Fruit fly (Drosophila melanogaster) whole organism, prepupa: Measurements from ENCODE around the gene plx.

ENCODE experiments used
- CG10631 ChIP-seq: fragments of 200-800 bp; sonication (Bioruptor generic); optimal IDR thresholded peaks from 2 replicates; lab custom pipeline; 2016; ENCODE audit warnings: missing biosample characterization, missing genetic modification characterization
- CG10669 ChIP-seq: fragments of 200-800 bp; sonication (Bioruptor generic); optimal IDR thresholded peaks from 3 replicates; lab custom pipeline; 2018; ENCODE audit warnings: missing biosample characterization, mild to moderate bottlenecking, missing genetic modification characterization, moderate library complexity
- CG11902 ChIP-seq: fragments of 200-800 bp; sonication (Bioruptor generic); optimal IDR thresholded peaks from 3 replicates; lab custom pipeline; 2016; ENCODE audit warnings: missing biosample characterization, missing genetic modification characterization
- CG1621 ChIP-seq: fragments of 200-800 bp; sonication (Bioruptor generic); optimal IDR thresholded peaks from 3 replicates; lab custom pipeline; 2018; ENCODE audit warnings: missing biosample characterization, mild to moderate bottlenecking, missing genetic modification characterization
- CG16779 ChIP-seq: fragments of 200-800 bp; sonication (Bioruptor generic); optimal IDR thresholded peaks from 3 replicates; lab custom pipeline; 2017; ENCODE audit warnings: missing biosample characterization, mild to moderate bottlenecking, missing genetic modification characterization
- CG3032 ChIP-seq: fragments of 200-800 bp; optimal IDR thresholded peaks from 2 replicates; lab custom pipeline; 2019; ENCODE audit warnings: missing biosample characterization, mild to moderate bottlenecking, missing genetic modification characterization, moderate library complexity
- CG31627 ChIP-seq: fragments of 200-800 bp; sonication (Bioruptor generic); optimal IDR thresholded peaks from 3 replicates; lab custom pipeline; 2016; ENCODE audit warnings: missing biosample characterization, missing genetic modification characterization
- CG32006 ChIP-seq: fragments of 200-800 bp; sonication (Bioruptor generic); optimal IDR thresholded peaks from 3 replicates; lab custom pipeline; 2017; ENCODE audit warnings: missing biosample characterization, mild to moderate bottlenecking, missing genetic modification characterization
- CG34406 ChIP-seq: fragments of 200-800 bp; sonication (Bioruptor generic); optimal IDR thresholded peaks from 3 replicates; lab custom pipeline; 2016; ENCODE audit warnings: missing biosample characterization, missing genetic modification characterization
- CG3919 ChIP-seq: fragments of 200-800 bp; sonication (Bioruptor generic); optimal IDR thresholded peaks from 3 replicates; lab custom pipeline; 2016; ENCODE audit warnings: missing biosample characterization, missing genetic modification characterization
- CG6163 ChIP-seq: fragments of 200-800 bp; sonication (Bioruptor generic); IDR thresholded peaks from 3 replicates; pipeline ENCODE4 v1.3.6; 2022; ENCODE audit warnings: missing biosample characterization, missing genetic modification characterization
- CG6276 ChIP-seq: fragments of 200-800 bp; sonication (Bioruptor generic); optimal IDR thresholded peaks from 2 replicates; lab custom pipeline; 2017; ENCODE audit warnings: missing biosample characterization, mild to moderate bottlenecking, missing genetic modification characterization
- CG6792 ChIP-seq: fragments of 200-800 bp; sonication (Bioruptor generic); optimal IDR thresholded peaks from 3 replicates; lab custom pipeline; 2016; ENCODE audit warnings: missing biosample characterization, missing genetic modification characterization
- CG6808 ChIP-seq: fragments of 200-800 bp; sonication (Bioruptor generic); optimal IDR thresholded peaks from 3 replicates; lab custom pipeline; 2017; ENCODE audit warnings: missing biosample characterization, missing genetic modification characterization, mild to moderate bottlenecking, moderate library complexity, missing genetic modification reagents
- CG7368 ChIP-seq: fragments of 200-800 bp; sonication (Bioruptor generic); optimal IDR thresholded peaks from 3 replicates; lab custom pipeline; 2016; ENCODE audit warnings: missing biosample characterization, missing genetic modification characterization
- CG8119 ChIP-seq: fragments of 200-800 bp; sonication (Bioruptor generic); IDR thresholded peaks from 3 replicates; pipeline ENCODE4 v1.3.6; 2022; ENCODE audit warnings: missing biosample characterization, missing genetic modification characterization
- CG8319 ChIP-seq: fragments of 200-800 bp; sonication (Bioruptor generic); optimal IDR thresholded peaks from 3 replicates; lab custom pipeline; 2016; ENCODE audit warnings: missing biosample characterization, missing genetic modification characterization
- CG9139 ChIP-seq: fragments of 200-800 bp; sonication (Bioruptor generic); optimal IDR thresholded peaks from 3 replicates; lab custom pipeline; 2017; ENCODE audit warnings: missing biosample characterization, mild to moderate bottlenecking, missing genetic modification characterization
- Ets96B ChIP-seq: fragments of 200-800 bp; optimal IDR thresholded peaks from 2 replicates; lab custom pipeline; 2019; ENCODE audit warnings: missing biosample characterization, mild to moderate bottlenecking, missing genetic modification characterization, moderate library complexity
- Gug ChIP-seq: fragments of 200-800 bp; sonication (Bioruptor generic); IDR thresholded peaks from 2 replicates; pipeline ENCODE4 v1.3.6; 2022; ENCODE audit warnings: missing biosample characterization, missing genetic modification characterization
- Hr38 ChIP-seq: sonication (Bioruptor generic); optimal IDR thresholded peaks from 2 replicates; lab custom pipeline; 2016; ENCODE audit warnings: missing biosample characterization, missing genetic modification characterization
- Hr39 ChIP-seq: fragments of 200-800 bp; sonication (Bioruptor generic); optimal IDR thresholded peaks from 2 replicates; lab custom pipeline; 2016; ENCODE audit warnings: missing biosample characterization, missing genetic modification characterization
- Lpt ChIP-seq: fragments of 200-800 bp; sonication (Bioruptor generic); optimal IDR thresholded peaks from 3 replicates; lab custom pipeline; 2016; ENCODE audit warnings: missing biosample characterization, missing genetic modification characterization
- Met ChIP-seq: fragments of 200-800 bp; sonication (Bioruptor generic); optimal IDR thresholded peaks from 3 replicates; lab custom pipeline; 2016; ENCODE audit warnings: missing biosample characterization, missing genetic modification characterization
- OdsH ChIP-seq: fragments of 200-800 bp; sonication (Bioruptor generic); optimal IDR thresholded peaks from 3 replicates; lab custom pipeline; 2016; ENCODE audit warnings: missing biosample characterization, missing genetic modification characterization
- Sox102F ChIP-seq: fragments of 200-800 bp; sonication (Bioruptor generic); optimal IDR thresholded peaks from 2 replicates; lab custom pipeline; 2016; ENCODE audit warnings: missing biosample characterization, mild to moderate bottlenecking, missing genetic modification characterization
- Sox14 ChIP-seq: fragments of 200-800 bp; sonication (Bioruptor generic); optimal IDR thresholded peaks from 3 replicates; lab custom pipeline; 2016; ENCODE audit warnings: missing biosample characterization, missing genetic modification characterization
- Sox15 ChIP-seq: fragments of 200-800 bp; sonication (Bioruptor generic); optimal IDR thresholded peaks from 3 replicates; lab custom pipeline; 2016; ENCODE audit warnings: missing biosample characterization, missing genetic modification characterization
- achi ChIP-seq: fragments of 200-800 bp; sonication (Bioruptor generic); optimal IDR thresholded peaks from 3 replicates; lab custom pipeline; 2016; ENCODE audit warnings: missing biosample characterization, missing genetic modification characterization
- acj6 ChIP-seq: fragments of 200-800 bp; sonication (Bioruptor generic); optimal IDR thresholded peaks from 3 replicates; lab custom pipeline; 2016; ENCODE audit warnings: missing biosample characterization, missing genetic modification characterization
- cyc ChIP-seq: fragments of 200-800 bp; sonication (Bioruptor generic); optimal IDR thresholded peaks from 3 replicates; lab custom pipeline; 2016; ENCODE audit warnings: missing biosample characterization, missing genetic modification characterization
- dac ChIP-seq: fragments of 200-800 bp; sonication (Bioruptor generic); optimal IDR thresholded peaks from 2 replicates; lab custom pipeline; 2017; ENCODE audit warnings: missing biosample characterization, mild to moderate bottlenecking, missing genetic modification characterization
- eg ChIP-seq: fragments of 200-800 bp; sonication (Bioruptor generic); IDR thresholded peaks from 3 replicates; pipeline ENCODE4 v1.3.6; 2022; ENCODE audit warnings: missing biosample characterization, missing genetic modification characterization
- esn ChIP-seq: fragments of 200-800 bp; sonication (Bioruptor generic); optimal IDR thresholded peaks from 2 replicates; lab custom pipeline; 2016; ENCODE audit warnings: missing biosample characterization, mild to moderate bottlenecking, missing genetic modification characterization, moderate library complexity
- fd85E ChIP-seq: fragments of 200-800 bp; sonication (Bioruptor generic); optimal IDR thresholded peaks from 3 replicates; lab custom pipeline; 2016; ENCODE audit warnings: missing biosample characterization, missing genetic modification characterization
- fkh ChIP-seq: fragments of 200-800 bp; sonication (Bioruptor generic); optimal IDR thresholded peaks from 3 replicates; lab custom pipeline; 2017; ENCODE audit warnings: missing biosample characterization, mild to moderate bottlenecking, missing genetic modification characterization, moderate library complexity
- lz ChIP-seq: fragments of 200-800 bp; sonication (Bioruptor generic); optimal IDR thresholded peaks from 3 replicates; lab custom pipeline; 2016; ENCODE audit warnings: missing biosample characterization, missing genetic modification characterization
- pdm3 ChIP-seq: fragments of 200-800 bp; sonication (Bioruptor generic); optimal IDR thresholded peaks from 3 replicates; lab custom pipeline; 2016; ENCODE audit warnings: missing biosample characterization, missing genetic modification characterization
- salr ChIP-seq, 2 experiments: fragments of 200-800 bp; sonication (Bioruptor generic); optimal IDR thresholded peaks; 3 replicates each; lab custom pipeline; 2016 to 2018; ENCODE audit warnings: missing biosample characterization in 2 of 2, missing genetic modification characterization in 2 of 2, mild to moderate bottlenecking in 1 of 2
- spab ChIP-seq: fragments of 200-800 bp; sonication (Bioruptor generic); optimal IDR thresholded peaks from 2 replicates; lab custom pipeline; 2017; ENCODE audit warnings: missing biosample characterization, mild to moderate bottlenecking, missing genetic modification characterization, missing genetic modification reagents
- ss ChIP-seq, 2 experiments: fragments of 200-800 bp; sonication (Bioruptor generic); optimal IDR thresholded peaks; 2 replicates in 1 of 2; 3 replicates in 1 of 2; lab custom pipeline; 2017 to 2018; ENCODE audit warnings: mild to moderate bottlenecking in 2 of 2, missing biosample characterization in 2 of 2, missing genetic modification characterization in 2 of 2, moderate library complexity in 1 of 2
- svp ChIP-seq: fragments of 200-800 bp; sonication (Bioruptor generic); peaks from one replicate; lab custom pipeline; 2016; ENCODE audit warnings: missing biosample characterization, missing genetic modification characterization
- topi ChIP-seq: fragments of 200-800 bp; sonication (Bioruptor generic); optimal IDR thresholded peaks from 3 replicates; lab custom pipeline; 2016; ENCODE audit warnings: missing biosample characterization, missing genetic modification characterization
- vri ChIP-seq: fragments of 200-800 bp; sonication (Bioruptor generic); optimal IDR thresholded peaks from 3 replicates; lab custom pipeline; 2016; ENCODE audit warnings: missing biosample characterization, mild to moderate bottlenecking, missing genetic modification characterization

Gene plx

DNA sequence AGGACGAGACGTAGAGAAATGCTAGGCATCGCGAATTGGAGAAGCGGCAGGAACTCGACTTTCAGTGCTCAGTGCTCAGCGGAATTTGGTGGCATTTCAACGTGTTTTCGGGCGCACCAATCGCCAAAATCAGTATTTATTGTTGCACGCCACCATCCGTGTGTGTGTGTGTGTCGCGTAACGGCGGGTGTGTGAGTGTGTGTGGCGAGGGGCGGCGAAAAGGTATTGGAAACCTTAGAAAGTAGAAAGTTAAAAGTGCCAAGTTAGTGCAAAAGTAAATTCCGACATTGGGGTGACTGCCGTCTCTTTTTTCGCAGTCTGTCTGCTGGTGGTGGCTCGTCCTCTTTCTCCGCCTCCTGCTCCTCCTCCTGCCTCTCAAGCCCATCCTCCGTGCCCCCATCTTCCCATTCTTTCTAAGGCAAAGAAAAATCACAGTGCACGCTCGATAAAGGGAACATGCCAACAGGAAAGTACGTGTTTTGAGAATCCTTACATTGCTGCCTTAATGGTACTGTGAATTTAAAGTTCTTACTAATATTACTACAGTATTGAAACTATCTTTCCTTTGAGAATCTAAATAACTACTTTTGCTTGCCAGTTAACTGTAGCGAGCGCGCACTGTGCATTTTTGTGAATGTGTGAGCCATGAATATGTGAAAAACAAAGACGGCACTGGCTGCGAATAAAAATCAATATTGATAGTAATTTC is 548 bp downstream of the plx start (continued):
- peak; percentile 52 for TF ChIP-seq Ets96B (tag; lab: Kevin White, UChicago)
- TF ChIP-seq CG16779: no peak
- TF ChIP-seq eg (GFP tag; lab: Robert Waterston, UW): 0 out of 3 replicates have a peak, but pooled peaks have one; percentile 47
- no peak for TF ChIP-seq fd85E (GFP tag; lab: Kevin White, UChicago)
- no peak for TF ChIP-seq CG1621
- TF ChIP-seq CG32006: peak; percentile 55
- TF ChIP-seq CG8319 (GFP tag; lab: Kevin White, UChicago): no peak
- peak; percentile 54 for TF ChIP-seq Sox14 (GFP tag; lab: Kevin White, UChicago)
- peak; percentile 53 for TF ChIP-seq CG31627 (GFP tag; lab: Kevin White, UChicago)
- no peak for TF ChIP-seq CG7368 (GFP tag; lab: Kevin White, UChicago)
- peak; percentile 79 for TF ChIP-seq svp (GFP tag; lab: Kevin White, UChicago)
- no peak for TF ChIP-seq CG11902 (GFP tag; lab: Kevin White, UChicago)
- no peak for TF ChIP-seq Hr38 (GFP tag; lab: Kevin White, UChicago)
- TF ChIP-seq achi (GFP tag; lab: Kevin White, UChicago): peak; percentile 18
- TF ChIP-seq ss (GFP tag; optimal IDR thresholded peaks at IDR 0.05; lab: Kevin White, UChicago): peak; percentile 18 to 29
- peak; percentile 50 for TF ChIP-seq Hr39 (GFP tag; lab: Kevin White, UChicago)
- TF ChIP-seq spab (GFP tag; lab: Kevin White, UChicago): peak; percentile 16
- peak; percentile 36 for TF ChIP-seq CG3919 (GFP tag; lab: Kevin White, UChicago)
- peak; percentile 8 for TF ChIP-seq acj6 (GFP tag; lab: Kevin White, UChicago)
- TF ChIP-seq CG6276: peak; percentile 25
- no peak for TF ChIP-seq dac
- 0 out of 3 replicates have a peak, but pooled peaks have one; percentile 35 for TF ChIP-seq CG8119 (GFP tag; lab: Robert Waterston, UW)
- TF ChIP-seq CG10631: peak; percentile 39
- peak; percentile 40 for TF ChIP-seq CG3032 (tag; lab: Kevin White, UChicago)
- TF ChIP-seq Sox15 (GFP tag; lab: Kevin White, UChicago): no peak
- TF ChIP-seq fkh: no peak
- TF ChIP-seq Met (GFP tag; lab: Kevin White, UChicago): peak; percentile 52
- no peak; the same call in 2 of the 3 replicates for TF ChIP-seq CG6163
- peak; percentile 50 for TF ChIP-seq cyc (GFP tag; lab: Kevin White, UChicago)
- TF ChIP-seq topi (GFP tag; lab: Kevin White, UChicago): peak; percentile 52
- TF ChIP-seq CG10669 (GFP tag; lab: Kevin White, UChicago): peak; percentile 34
- peak; percentile 25 for TF ChIP-seq CG34406
- no peak for TF ChIP-seq Lpt
- TF ChIP-seq pdm3: peak; percentile 51
- peak; percentile 46 for TF ChIP-seq CG6808 (GFP tag; lab: Kevin White, UChicago)
- TF ChIP-seq lz (GFP tag; lab: Kevin White, UChicago): peak; percentile 58
- TF ChIP-seq Gug: peak; percentile 31; the same call in 1 of the 2 replicates
- peak; percentile 30 for TF ChIP-seq OdsH
- peak; percentile 44 for TF ChIP-seq CG6792
- TF ChIP-seq Sox102F: peak; percentile 42

dm6 chr3R:5689626-5690025 is 4.0 kb downstream of the plx start:
- no peak for TF ChIP-seq CG9139 (GFP tag; lab: Kevin White, UChicago)
- TF ChIP-seq vri: no peak
- no peak for TF ChIP-seq salr (GFP tag; optimal IDR thresholded peaks at IDR 0.05; lab: Kevin White, UChicago)
- TF ChIP-seq dac: no peak
- no peak for TF ChIP-seq CG31627 (GFP tag; lab: Kevin White, UChicago)
- no peak for TF ChIP-seq CG8119 (GFP tag; lab: Robert Waterston, UW)
- TF ChIP-seq esn (GFP tag; lab: Kevin White, UChicago): no peak
- TF ChIP-seq Ets96B (tag; lab: Kevin White, UChicago): no peak
- TF ChIP-seq lz (GFP tag; lab: Kevin White, UChicago): no peak
